Worm (Caenorhabditis elegans) whole organism, young adult: ENCODE data around the gene str-220.

ENCODE experiments used
- ama-1 ChIP-seq, 3 experiments: fragments of 150-350 bp in 1 of 3; sonication (generic microtip) in 2 of 3; optimal IDR thresholded peaks; 2 replicates each; lab custom pipeline; 2014 to 2018; ENCODE audit warnings: missing biosample characterization in 2 of 3, missing genetic modification characterization in 2 of 3, missing genetic modification reagents in 2 of 3
- ceh-100 ChIP-seq: fragments of 200-800 bp; sonication (Bioruptor generic); IDR thresholded peaks from 2 replicates; pipeline ENCODE4 v1.3.6; 2022; ENCODE audit warnings: missing genetic modification reagents, missing genetic modification characterization, missing compliant biosample characterization
- dox-1 ChIP-seq: fragments of 200-800 bp; sonication (Bioruptor generic); IDR thresholded peaks from 2 replicates; pipeline ENCODE4 v1.3.6; 2022; ENCODE audit warnings: missing genetic modification reagents, missing genetic modification characterization, missing compliant biosample characterization
- ekl-4 ChIP-seq: fragments of 200-800 bp; sonication (Bioruptor generic); IDR thresholded peaks from 2 replicates; pipeline ENCODE4 v1.3.6; 2022; ENCODE audit warnings: missing genetic modification reagents, missing genetic modification characterization, missing compliant biosample characterization
- lsl-1 ChIP-seq: fragments of 200-800 bp; sonication (Bioruptor generic); optimal IDR thresholded peaks from 2 replicates; lab custom pipeline; 2018; ENCODE audit warnings: mild to moderate bottlenecking, missing genetic modification characterization, moderate library complexity, missing compliant biosample characterization

The str-220 gene

ce11 chrIV:7131780-7132179 lies 39.3 kb downstream of the str-220 start, which contains the start of gene grsp-3:
TSS of gene grsp-3 (minus strand) at chrIV:7131928.
- TF ChIP-seq ceh-100 (no peak), dox-1 (no peak), ama-1 (optimal IDR thresholded peaks at IDR 0.05; lab: Kevin White, UChicago) (no peak), ama-1 (GFP tag; optimal IDR thresholded peaks at IDR 0.05; lab: Kevin White, UChicago) (peak in 1 of 2 experiments; percentile 20)

ce11 chrIV:7121313-7122055 lies 49.6 kb downstream of the str-220 start, which contains the start of the genes C34D4.10 and str-48:
TSS of gene C34D4.10 (minus strand) at chrIV:7121413.
TSS of gene str-48 (plus strand) at chrIV:7122005.
- TF ChIP-seq ekl-4 (GFP tag; lab: Robert Waterston, UW) (no peak), lsl-1 (GFP tag; lab: Kevin White, UChicago) (peak; percentile 66)
